Worm (Caenorhabditis elegans) whole organism, midembryonic: ENCODE measurements around the gene Y46G5A.23.

Source experiments
- T22C8.4 ChIP-seq: fragments of 200-800 bp; sonication (Bioruptor generic); IDR thresholded peaks from 2 replicates; pipeline ENCODE4 v1.3.6; 2022; ENCODE audit warnings: missing genetic modification characterization, missing compliant biosample characterization
- flt-1 ChIP-seq: fragments of 200-800 bp; sonication (Bioruptor generic); IDR thresholded peaks from 2 replicates; pipeline ENCODE4 v1.3.6; 2022; ENCODE audit warnings: missing genetic modification characterization, missing compliant biosample characterization
- med-1 ChIP-seq: sonication (generic microtip); optimal IDR thresholded peaks from 2 replicates; lab custom pipeline; 2017; ENCODE audit warnings: missing genetic modification characterization, mild to moderate bottlenecking, missing compliant biosample characterization, antibody characterized with exemption, missing genetic modification reagents; ENCODE audit not compliant: insufficient read depth
- ref-1 ChIP-seq: fragments of 200-800 bp; sonication (Bioruptor generic); conservative IDR thresholded peaks from 2 replicates; pipeline ENCODE4 v1.3.6; 2022; ENCODE audit warnings: missing genetic modification reagents, missing genetic modification characterization, missing compliant biosample characterization
- tab-1 ChIP-seq: fragments of 200-800 bp; sonication (Bioruptor generic); IDR thresholded peaks from 2 replicates; pipeline ENCODE4 v1.3.6; 2022; ENCODE audit warnings: missing genetic modification characterization, missing compliant biosample characterization
- ztf-23 ChIP-seq: fragments of 200-800 bp; sonication (Bioruptor generic); IDR thresholded peaks from 2 replicates; pipeline ENCODE4 v1.3.6; 2022; ENCODE audit warnings: missing genetic modification reagents, missing genetic modification characterization, missing compliant biosample characterization

ce11 chrII:12850129-12850528, 21.4 kb upstream of the Y46G5A.23 start, which contains the start of gene Y46G5A.28:
- no peak for TF ChIP-seq med-1 (GFP tag; lab: Kevin White, UChicago)
- no peak for TF ChIP-seq ref-1 (GFP tag; lab: Robert Waterston, UW)
- TF ChIP-seq ztf-23: no peak
- no peak for TF ChIP-seq T22C8.4 (GFP tag; lab: Robert Waterston, UW)
- no peak for TF ChIP-seq tab-1 (GFP tag; lab: Robert Waterston, UW)
- TF ChIP-seq flt-1 (GFP tag; lab: Robert Waterston, UW): no peak
